Worm (Caenorhabditis elegans): ENCODE measurements around the gene M163.7.

DNA sequence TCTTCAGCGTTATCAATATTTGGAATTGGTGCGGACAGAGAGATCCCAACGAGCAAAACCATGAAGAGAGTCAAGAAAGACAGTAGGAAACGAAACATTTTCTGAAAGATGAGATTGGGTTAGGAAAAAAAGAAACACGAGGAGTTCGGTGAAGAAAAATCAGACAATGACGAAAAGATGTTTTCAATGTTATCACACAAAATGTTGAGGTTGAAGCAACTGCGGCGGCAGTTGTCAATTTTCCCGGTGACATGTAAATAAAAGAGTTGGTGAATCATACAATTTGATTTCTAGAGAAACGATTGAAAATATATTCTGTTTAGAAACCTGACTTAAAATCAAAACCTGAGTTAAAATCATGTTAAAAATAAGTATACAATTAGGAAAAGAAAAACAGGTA, 10.9 kb upstream of the M163.7 start, which contains the start of gene F23D12.7:
- TF ChIP-seq gei-17 (GFP tag; optimal IDR thresholded peaks at IDR 0.05), result no peak
- no peak for TF ChIP-seq ceh-79 (tag; optimal IDR thresholded peaks at IDR 0.05)
- TF ChIP-seq ama-1 (optimal IDR thresholded peaks at IDR 0.05), result no peak
- no peak for TF ChIP-seq ama-1 (GFP tag; optimal IDR thresholded peaks at IDR 0.05)
- no peak for TF ChIP-seq F33H1.4 (GFP tag; IDR thresholded peaks at IDR 0.05)
- TF ChIP-seq lin-40 (tag; optimal IDR thresholded peaks at IDR 0.05), result no peak
- TF ChIP-seq aptf-3 (GFP tag; IDR thresholded peaks at IDR 0.05), result no peak
- TF ChIP-seq egrh-3 (GFP tag; IDR thresholded peaks at IDR 0.05), result no peak
- TF ChIP-seq ceh-91 (GFP tag; IDR thresholded peaks at IDR 0.05), result no peak
- no peak for TF ChIP-seq dpl-1 (GFP tag; optimal IDR thresholded peaks at IDR 0.05)
- no peak for TF ChIP-seq B0336.3 (GFP tag; IDR thresholded peaks at IDR 0.05)
